Fruit fly (Drosophila melanogaster) whole organism, embryonic: ENCODE results near the gene sra.

Source experiments
- Bgb ChIP-seq: fragments of 200-800 bp; sonication (Bioruptor generic); IDR thresholded peaks from 2 replicates; pipeline ENCODE4 v1.3.6; 2022; ENCODE audit warnings: missing biosample characterization, missing genetic modification characterization; ENCODE audit not compliant: partially characterized antibody
- CG10979 ChIP-seq: fragments of 200-800 bp; sonication (Bioruptor generic); optimal IDR thresholded peaks from 2 replicates; lab custom pipeline; 2018; ENCODE audit warnings: missing biosample characterization, mild to moderate bottlenecking, missing genetic modification characterization, moderate library complexity
- CG11560 ChIP-seq: fragments of 200-800 bp; sonication (Bioruptor generic); IDR thresholded peaks from 3 replicates; pipeline ENCODE4 v1.3.6; 2022; ENCODE audit warnings: missing biosample characterization, missing genetic modification characterization
- CG12219 ChIP-seq: fragments of 200-800 bp; sonication (Bioruptor generic); optimal IDR thresholded peaks from 3 replicates; lab custom pipeline; 2018; ENCODE audit warnings: missing biosample characterization, mild to moderate bottlenecking, missing genetic modification characterization
- CG15479 ChIP-seq: fragments of 200-800 bp; sonication (Bioruptor generic); optimal IDR thresholded peaks from 3 replicates; lab custom pipeline; 2019; ENCODE audit warnings: missing biosample characterization, mild to moderate bottlenecking, missing genetic modification characterization, moderate library complexity
- CG16813 ChIP-seq: fragments of 200-800 bp; sonication (Bioruptor generic); IDR thresholded peaks from 3 replicates; pipeline ENCODE4 v1.3.6; 2022; ENCODE audit warnings: missing biosample characterization, missing genetic modification characterization; ENCODE audit not compliant: partially characterized antibody
- CG17829 ChIP-seq: fragments of 200-800 bp; optimal IDR thresholded peaks from 2 replicates; lab custom pipeline; 2019; ENCODE audit warnings: missing biosample characterization, mild to moderate bottlenecking, missing genetic modification characterization, moderate library complexity
- CG17912 ChIP-seq: fragments of 200-800 bp; sonication (Bioruptor generic); optimal IDR thresholded peaks from 2 replicates; lab custom pipeline; 2018; ENCODE audit warnings: missing biosample characterization, mild to moderate bottlenecking, missing genetic modification characterization
- CG31388 ChIP-seq: fragments of 200-800 bp; sonication (Bioruptor generic); optimal IDR thresholded peaks from 2 replicates; lab custom pipeline; 2016; ENCODE audit warnings: missing biosample characterization, missing genetic modification characterization
- CG31441 ChIP-seq: fragments of 200-800 bp; sonication (Bioruptor generic); IDR thresholded peaks from 2 replicates; pipeline ENCODE4 v1.3.6; 2022; ENCODE audit warnings: missing biosample characterization, missing genetic modification characterization
- CG33213 ChIP-seq: fragments of 200-800 bp; sonication (Bioruptor generic); optimal IDR thresholded peaks from 3 replicates; lab custom pipeline; 2016; ENCODE audit warnings: missing biosample characterization, missing genetic modification characterization
- CG33557 ChIP-seq: fragments of 200-800 bp; sonication (Bioruptor generic); optimal IDR thresholded peaks from 2 replicates; lab custom pipeline; 2019; ENCODE audit warnings: missing biosample characterization, mild to moderate bottlenecking, missing genetic modification characterization, moderate library complexity
- CG6272 ChIP-seq: fragments of 200-800 bp; sonication (Bioruptor generic); IDR thresholded peaks from 2 replicates; pipeline ENCODE4 v1.3.6; 2022; ENCODE audit warnings: missing biosample characterization, missing genetic modification characterization
- CG6654 ChIP-seq: fragments of 200-800 bp; sonication (Bioruptor generic); optimal IDR thresholded peaks from 2 replicates; lab custom pipeline; 2017; ENCODE audit warnings: missing biosample characterization, mild to moderate bottlenecking, missing genetic modification characterization
- CG6689 ChIP-seq: fragments of 200-800 bp; sonication (Bioruptor generic); IDR thresholded peaks from 2 replicates; pipeline ENCODE4 v1.3.6; 2022; ENCODE audit warnings: missing biosample characterization, missing genetic modification characterization
- CG7839 ChIP-seq: fragments of 200-800 bp; sonication (Bioruptor generic); optimal IDR thresholded peaks from 3 replicates; lab custom pipeline; 2018; ENCODE audit warnings: missing biosample characterization, mild to moderate bottlenecking, missing genetic modification characterization, moderate library complexity
- CG8281 ChIP-seq: fragments of 200-800 bp; sonication (Bioruptor generic); optimal IDR thresholded peaks from 2 replicates; lab custom pipeline; 2018; ENCODE audit warnings: missing biosample characterization, mild to moderate bottlenecking, missing genetic modification characterization, moderate library complexity
- CG9215 ChIP-seq: fragments of 200-800 bp; sonication (Bioruptor generic); IDR thresholded peaks from 2 replicates; pipeline ENCODE4 v1.3.6; 2022; ENCODE audit warnings: missing biosample characterization, missing genetic modification characterization
- CG9876 ChIP-seq: fragments of 200-800 bp; sonication (Bioruptor generic); optimal IDR thresholded peaks from 2 replicates; lab custom pipeline; 2016; ENCODE audit warnings: missing biosample characterization, missing genetic modification characterization
- Fer2 ChIP-seq: fragments of 200-800 bp; sonication (Bioruptor generic); optimal IDR thresholded peaks from 2 replicates; lab custom pipeline; 2018; ENCODE audit warnings: missing biosample characterization, mild to moderate bottlenecking, missing genetic modification characterization, moderate library complexity
- Jarid2 ChIP-seq: fragments of 200-800 bp; sonication (Bioruptor generic); optimal IDR thresholded peaks from 3 replicates; lab custom pipeline; 2017; ENCODE audit warnings: mild to moderate bottlenecking, missing biosample characterization, missing genetic modification reagents, missing genetic modification characterization
- Lim3 ChIP-seq: fragments of 200-800 bp; sonication (Bioruptor generic); IDR thresholded peaks from 2 replicates; pipeline ENCODE4 v1.3.6; 2022; ENCODE audit warnings: missing biosample characterization, missing genetic modification characterization
- Med ChIP-seq: fragments of 200-800 bp; sonication (Bioruptor generic); peaks from one replicate; lab custom pipeline; 2016; ENCODE audit warnings: missing biosample characterization, missing genetic modification characterization, mild to moderate bottlenecking, inconsistent platforms, moderate library complexity
- Neu2 ChIP-seq: fragments of 200-800 bp; sonication (Bioruptor generic); optimal IDR thresholded peaks from 3 replicates; lab custom pipeline; 2016; ENCODE audit warnings: missing biosample characterization, missing genetic modification characterization, borderline replicate concordance
- Nf-YA ChIP-seq: fragments of 200-800 bp; sonication (Bioruptor generic); IDR thresholded peaks from 2 replicates; pipeline ENCODE4 v1.3.6; 2022; ENCODE audit warnings: missing biosample characterization, missing genetic modification characterization
- Rx ChIP-seq: fragments of 200-800 bp; sonication (Bioruptor generic); IDR thresholded peaks from 2 replicates; pipeline ENCODE4 v1.3.6; 2022; ENCODE audit warnings: missing biosample characterization, missing genetic modification characterization
- Sry-β ChIP-seq: fragments of 200-800 bp; sonication (Bioruptor generic); optimal IDR thresholded peaks from 2 replicates; lab custom pipeline; 2018; ENCODE audit warnings: missing biosample characterization, mild to moderate bottlenecking, missing genetic modification characterization, moderate library complexity
- br ChIP-seq: fragments of >200 bp; optimal IDR thresholded peaks from 2 replicates; lab custom pipeline; 2017
- croc ChIP-seq: fragments of 200-800 bp; sonication (Bioruptor generic); conservative IDR thresholded peaks from 3 replicates; pipeline ENCODE4 v1.3.6; 2022; ENCODE audit warnings: missing biosample characterization, missing genetic modification characterization
- dimm ChIP-seq: fragments of 200-800 bp; sonication (Bioruptor generic); IDR thresholded peaks from 2 replicates; pipeline ENCODE4 v1.3.6; 2022; ENCODE audit warnings: missing biosample characterization, missing genetic modification characterization
- fd64A ChIP-seq: fragments of 200-800 bp; sonication (Bioruptor generic); optimal IDR thresholded peaks from 3 replicates; lab custom pipeline; 2018; ENCODE audit warnings: missing biosample characterization, mild to moderate bottlenecking, missing genetic modification characterization
- fd96Cb ChIP-seq: fragments of 200-800 bp; sonication (Bioruptor generic); optimal IDR thresholded peaks from 2 replicates; lab custom pipeline; 2018; ENCODE audit warnings: missing biosample characterization, mild to moderate bottlenecking, missing genetic modification characterization, moderate library complexity
- gro ChIP-seq: fragments of 200-800 bp; sonication (Bioruptor generic); optimal IDR thresholded peaks from 2 replicates; lab custom pipeline; 2016; ENCODE audit warnings: missing biosample characterization, missing genetic modification characterization
- gt ChIP-seq: fragments of 200-800 bp; sonication (Bioruptor generic); IDR thresholded peaks from 2 replicates; pipeline ENCODE4 v1.3.6; 2022; ENCODE audit warnings: missing biosample characterization, missing genetic modification characterization
- hbn ChIP-seq: fragments of 200-800 bp; sonication (Bioruptor generic); IDR thresholded peaks from 2 replicates; pipeline ENCODE4 v1.3.6; 2022; ENCODE audit warnings: missing biosample characterization, missing genetic modification characterization; ENCODE audit not compliant: partially characterized antibody
- hkb ChIP-seq, 2 experiments: fragments of 200-800 bp in 1 of 2; fragments of >200 bp in 1 of 2; sonication (Bioruptor generic) in 1 of 2; IDR thresholded peaks in 1 of 2; optimal IDR thresholded peaks in 1 of 2; 2 replicates each; pipeline versions ENCODE4 v1.3.6 to Lab custom; 2017 to 2022; ENCODE audit warnings: missing biosample characterization in 1 of 2, missing genetic modification characterization in 1 of 2
- lab ChIP-seq: fragments of 200-800 bp; sonication (Bioruptor generic); optimal IDR thresholded peaks from 3 replicates; lab custom pipeline; 2017; ENCODE audit warnings: missing biosample characterization, missing genetic modification characterization, mild to moderate bottlenecking, moderate library complexity, missing genetic modification reagents
- lilli ChIP-seq: fragments of 200-800 bp; sonication (Bioruptor generic); optimal IDR thresholded peaks from 3 replicates; lab custom pipeline; 2016; ENCODE audit warnings: missing biosample characterization, missing genetic modification characterization
- nerfin-2 ChIP-seq: fragments of 200-800 bp; sonication (Bioruptor generic); IDR thresholded peaks from 2 replicates; pipeline ENCODE4 v1.3.6; 2022; ENCODE audit warnings: missing biosample characterization, missing genetic modification characterization; ENCODE audit not compliant: partially characterized antibody
- nom ChIP-seq: fragments of 200-800 bp; sonication (Bioruptor generic); optimal IDR thresholded peaks from 2 replicates; lab custom pipeline; 2017; ENCODE audit warnings: missing biosample characterization, missing genetic modification characterization, mild to moderate bottlenecking, moderate library complexity, missing genetic modification reagents
- pho ChIP-seq: fragments of 200-800 bp; sonication (Bioruptor generic); optimal IDR thresholded peaks from 2 replicates; lab custom pipeline; 2016; ENCODE audit warnings: missing biosample characterization, missing genetic modification characterization
- sima ChIP-seq: fragments of 200-800 bp; sonication (Bioruptor generic); optimal IDR thresholded peaks from 2 replicates; lab custom pipeline; 2016; ENCODE audit warnings: missing biosample characterization, missing genetic modification characterization
- sob ChIP-seq: fragments of 200-800 bp; sonication (Bioruptor generic); IDR thresholded peaks from 2 replicates; pipeline ENCODE4 v1.3.6; 2022; ENCODE audit warnings: missing biosample characterization, missing genetic modification characterization
- sr ChIP-seq: fragments of 200-800 bp; sonication (Bioruptor generic); IDR thresholded peaks from 3 replicates; pipeline ENCODE4 v1.3.6; 2022; ENCODE audit warnings: missing biosample characterization, missing genetic modification characterization
- toy ChIP-seq: fragments of 200-800 bp; sonication (Bioruptor generic); IDR thresholded peaks from 2 replicates; pipeline ENCODE4 v1.3.6; 2022; ENCODE audit warnings: missing biosample characterization, missing genetic modification characterization
- ttk ChIP-seq: fragments of 200-800 bp; sonication (Bioruptor generic); IDR thresholded peaks from 2 replicates; pipeline ENCODE4 v2.1.2; 2022; ENCODE audit warnings: missing biosample characterization, missing genetic modification characterization
- unpg ChIP-seq: fragments of 200-800 bp; sonication (Bioruptor generic); optimal IDR thresholded peaks from 3 replicates; lab custom pipeline; 2018; ENCODE audit warnings: missing biosample characterization, mild to moderate bottlenecking, missing genetic modification characterization, moderate library complexity
- yki ChIP-seq: fragments of >200 bp; optimal IDR thresholded peaks from 3 replicates; lab custom pipeline; 2018
- zen2 ChIP-seq: fragments of 200-800 bp; sonication (Bioruptor generic); IDR thresholded peaks from 3 replicates; pipeline ENCODE4 v1.3.6; 2022; ENCODE audit warnings: missing biosample characterization, missing genetic modification characterization; ENCODE audit not compliant: partially characterized antibody
- zf30C ChIP-seq: fragments of 200-800 bp; sonication (Bioruptor generic); optimal IDR thresholded peaks from 3 replicates; lab custom pipeline; 2018; ENCODE audit warnings: missing biosample characterization, mild to moderate bottlenecking, missing genetic modification characterization

sra gene

DNA sequence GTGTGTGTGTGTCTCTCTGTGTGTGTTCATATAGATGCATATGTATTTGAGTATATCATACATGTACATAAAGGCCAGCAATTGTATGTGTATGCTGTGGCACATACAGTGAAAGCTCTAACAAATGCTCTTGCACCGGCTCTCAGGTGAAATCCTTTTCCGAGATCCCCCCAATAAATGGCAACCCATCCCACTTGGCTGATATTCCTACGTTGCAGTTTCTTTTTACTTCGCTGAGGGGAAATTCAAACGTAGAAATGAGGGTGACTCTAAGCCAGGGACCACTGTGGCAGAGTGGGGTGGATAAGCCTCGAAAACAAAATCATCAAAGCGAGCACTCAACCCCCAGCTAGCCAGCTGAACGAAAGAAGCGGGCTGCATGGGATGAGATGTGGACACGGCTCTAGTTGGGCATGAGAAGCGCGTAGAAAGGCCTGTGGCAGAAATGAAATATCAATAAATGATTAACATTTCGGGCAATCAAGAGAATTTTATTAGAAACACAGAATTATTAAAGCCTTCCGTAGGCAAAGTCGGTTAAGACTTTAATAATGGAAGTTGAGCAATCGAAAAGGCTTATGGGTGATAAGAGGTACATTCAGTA is 35.6 kb downstream of the sra start (continued):
- TF ChIP-seq CG10979 (tag; lab: Kevin White, UChicago) (peak; percentile 98), unpg (GFP tag; lab: Kevin White, UChicago) (peak; percentile 99), CG15479 (GFP tag; lab: Kevin White, UChicago) (no peak), Nf-YA (GFP tag; lab: Robert Waterston, UW) (peak; percentile 100), Sry-β (GFP tag; lab: Kevin White, UChicago) (peak; percentile 78), CG33557 (peak; percentile 90), Jarid2 (GFP tag; lab: Kevin White, UChicago) (peak; percentile 94), br (lab: Kevin White, UChicago) (no peak), CG17912 (GFP tag; lab: Kevin White, UChicago) (peak; percentile 97), sob (GFP tag; lab: Robert Waterston, UW) (peak; percentile 100), Fer2 (tag; lab: Kevin White, UChicago) (peak; percentile 97), sima (peak; percentile 98), Bgb (GFP tag; lab: Robert Waterston, UW) (peak; percentile 60), CG6654 (GFP tag; lab: Kevin White, UChicago) (peak; percentile 93), toy (peak; percentile 99), CG31441 (peak; percentile 89), CG6689 (peak; percentile 99), yki (lab: Kevin White, UChicago) (no peak), CG11560 (tag; lab: Robert Waterston, UW) (peak; percentile 95), lab (GFP tag; lab: Kevin White, UChicago) (peak; percentile 100), lilli (GFP tag; lab: Kevin White, UChicago) (peak; percentile 99), Neu2 (peak; percentile 96), nom (peak; percentile 89), CG17829 (peak; percentile 100), Rx (peak; percentile 100), fd64A (peak; percentile 100), CG31388 (GFP tag; lab: Kevin White, UChicago) (peak; percentile 99), CG12219 (GFP tag; lab: Kevin White, UChicago) (peak; percentile 99), zf30C (GFP tag; lab: Kevin White, UChicago) (no peak), pho (peak; percentile 97), Lim3 (GFP tag; lab: Robert Waterston, UW) (peak; percentile 99), zen2 (no peak), CG8281 (tag; lab: Kevin White, UChicago) (peak; percentile 94), nerfin-2 (no peak), croc (GFP tag; lab: Robert Waterston, UW) (peak; percentile 99), CG16813 (GFP tag; lab: Robert Waterston, UW) (no peak; the same call in 2 of the 3 replicates), CG9876 (GFP tag; lab: Kevin White, UChicago) (peak; percentile 99), fd96Cb (tag; lab: Kevin White, UChicago) (peak; percentile 100), CG6272 (GFP tag; lab: Robert Waterston, UW) (peak; percentile 100), hbn (no peak), ttk (peak; percentile 100), CG33213 (GFP tag; lab: Kevin White, UChicago) (peak; percentile 100), CG7839 (tag; lab: Kevin White, UChicago) (peak; percentile 100), gro (GFP tag; lab: Kevin White, UChicago) (peak; percentile 100), sr (GFP tag; lab: Robert Waterston, UW) (peak; percentile 99), Med (peak; percentile 100), CG9215 (GFP tag; lab: Robert Waterston, UW) (peak; percentile 98), dimm (GFP tag; lab: Robert Waterston, UW) (peak; percentile 100), gt (GFP tag; lab: Robert Waterston, UW) (peak; percentile 99), hkb (optimal IDR thresholded peaks at IDR 0.05; lab: Kevin White, UChicago) (no peak), hkb (GFP tag; IDR thresholded peaks at IDR 0.05; lab: Robert Waterston, UW) (peak; percentile 100)
